Fruit fly (Drosophila melanogaster) whole organism, embryonic: Measurements from ENCODE around the gene mbc.

Experiments used
- CG11696 ChIP-seq: fragments of 200-800 bp; sonication (Bioruptor generic); IDR thresholded peaks from 2 replicates; pipeline ENCODE4 v1.3.6; 2022; ENCODE audit warnings: missing biosample characterization, missing genetic modification characterization
- CG12155 ChIP-seq: fragments of 200-800 bp; sonication (Bioruptor generic); optimal IDR thresholded peaks from 3 replicates; lab custom pipeline; 2016; ENCODE audit warnings: missing biosample characterization, missing genetic modification characterization
- CG12769 ChIP-seq: fragments of 200-800 bp; sonication (Bioruptor generic); optimal IDR thresholded peaks from 2 replicates; lab custom pipeline; 2019; ENCODE audit warnings: missing biosample characterization, mild to moderate bottlenecking, missing genetic modification characterization, moderate library complexity
- CG18262 ChIP-seq: fragments of 200-800 bp; optimal IDR thresholded peaks from 3 replicates; lab custom pipeline; 2019; ENCODE audit warnings: missing biosample characterization, mild to moderate bottlenecking, missing genetic modification characterization, moderate library complexity
- CG18599 ChIP-seq: fragments of 200-800 bp; sonication (Bioruptor generic); optimal IDR thresholded peaks from 3 replicates; lab custom pipeline; 2017; ENCODE audit warnings: missing biosample characterization, missing genetic modification characterization, mild to moderate bottlenecking, moderate library complexity, missing genetic modification reagents
- CG2120 ChIP-seq: fragments of 200-800 bp; sonication (Bioruptor generic); optimal IDR thresholded peaks from 3 replicates; lab custom pipeline; 2016; ENCODE audit warnings: missing biosample characterization, missing genetic modification characterization
- CG2678 ChIP-seq: fragments of 200-800 bp; sonication (Bioruptor generic); optimal IDR thresholded peaks from 3 replicates; lab custom pipeline; 2019; ENCODE audit warnings: missing biosample characterization, mild to moderate bottlenecking, missing genetic modification characterization, moderate library complexity
- CG32772 ChIP-seq: fragments of 200-800 bp; sonication (Bioruptor generic); IDR thresholded peaks from 2 replicates; pipeline ENCODE4 v1.3.6; 2022; ENCODE audit warnings: missing biosample characterization, missing genetic modification characterization
- CG3281 ChIP-seq: fragments of 200-800 bp; sonication (Bioruptor generic); optimal IDR thresholded peaks from 3 replicates; lab custom pipeline; 2017; ENCODE audit warnings: missing biosample characterization, mild to moderate bottlenecking, missing genetic modification characterization
- CG3407 ChIP-seq: fragments of 200-800 bp; sonication (Bioruptor generic); optimal IDR thresholded peaks from 2 replicates; lab custom pipeline; 2018; ENCODE audit warnings: missing biosample characterization, mild to moderate bottlenecking, missing genetic modification characterization
- CG6175 ChIP-seq: fragments of 200-800 bp; sonication (Bioruptor generic); IDR thresholded peaks from 3 replicates; pipeline ENCODE4 v1.3.6; 2022; ENCODE audit warnings: missing biosample characterization, missing genetic modification characterization
- CG7839 ChIP-seq: fragments of 200-800 bp; sonication (Bioruptor generic); optimal IDR thresholded peaks from 3 replicates; lab custom pipeline; 2018; ENCODE audit warnings: missing biosample characterization, mild to moderate bottlenecking, missing genetic modification characterization, moderate library complexity
- D19A ChIP-seq: fragments of 200-800 bp; optimal IDR thresholded peaks from 3 replicates; lab custom pipeline; 2019; ENCODE audit warnings: missing biosample characterization, mild to moderate bottlenecking, missing genetic modification characterization, moderate library complexity
- Dbx ChIP-seq: fragments of 200-800 bp; sonication (Bioruptor generic); IDR thresholded peaks from 3 replicates; pipeline ENCODE4 v1.3.6; 2022; ENCODE audit warnings: missing biosample characterization, missing genetic modification characterization
- Fer3 ChIP-seq: fragments of 200-800 bp; sonication (Bioruptor generic); optimal IDR thresholded peaks from 2 replicates; lab custom pipeline; 2018; ENCODE audit warnings: missing biosample characterization, mild to moderate bottlenecking, missing genetic modification characterization, moderate library complexity
- Gug ChIP-seq: fragments of 200-800 bp; sonication (Bioruptor generic); IDR thresholded peaks from 4 replicates; pipeline ENCODE4 v1.3.6; 2022; ENCODE audit warnings: missing biosample characterization, missing genetic modification characterization
- HLHmδ ChIP-seq: fragments of 200-800 bp; sonication (Bioruptor generic); optimal IDR thresholded peaks from 2 replicates; lab custom pipeline; 2018; ENCODE audit warnings: missing biosample characterization, mild to moderate bottlenecking, missing genetic modification characterization, moderate library complexity
- Kr ChIP-seq: fragments of 200-800 bp; sonication (Bioruptor generic); optimal IDR thresholded peaks from 2 replicates; lab custom pipeline; 2017; ENCODE audit warnings: missing biosample characterization, mild to moderate bottlenecking, missing genetic modification characterization
- MBD-R2 ChIP-seq: fragments of 200-800 bp; sonication (Bioruptor generic); IDR thresholded peaks from 2 replicates; pipeline ENCODE4 v1.3.6; 2022; ENCODE audit warnings: missing biosample characterization, missing genetic modification characterization
- MTF-1 ChIP-seq: fragments of 200-800 bp; sonication (Bioruptor generic); optimal IDR thresholded peaks from 2 replicates; lab custom pipeline; 2018; ENCODE audit warnings: missing biosample characterization, mild to moderate bottlenecking, missing genetic modification characterization, borderline replicate concordance
- Oli ChIP-seq: fragments of 200-800 bp; sonication (Bioruptor generic); optimal IDR thresholded peaks from 2 replicates; lab custom pipeline; 2018; ENCODE audit warnings: missing biosample characterization, mild to moderate bottlenecking, missing genetic modification characterization, moderate library complexity
- Pdp1 ChIP-seq, 2 experiments: fragments of 200-800 bp; sonication (Bioruptor generic); optimal IDR thresholded peaks; 3 replicates each; lab custom pipeline; 2016; ENCODE audit warnings: missing biosample characterization in 2 of 2, missing genetic modification characterization in 2 of 2, mild to moderate bottlenecking in 1 of 2, moderate library complexity in 1 of 2
- Sry-δ ChIP-seq: fragments of 200-800 bp; sonication (Bioruptor generic); optimal IDR thresholded peaks from 2 replicates; lab custom pipeline; 2016; ENCODE audit warnings: missing biosample characterization, missing genetic modification characterization
- Stat92E ChIP-seq, 3 experiments: fragments of >200 bp in 2 of 3; fragments of 200-800 bp in 1 of 3; sonication (Bioruptor generic) in 1 of 3; optimal IDR thresholded peaks; 2 replicates each; lab custom pipeline; 2017 to 2019; ENCODE audit warnings: missing biosample characterization in 3 of 3, missing genetic modification characterization in 3 of 3, mild to moderate bottlenecking in 1 of 3, moderate library complexity in 1 of 3
- caup ChIP-seq: fragments of 200-800 bp; sonication (Bioruptor generic); optimal IDR thresholded peaks from 3 replicates; lab custom pipeline; 2017; ENCODE audit warnings: missing biosample characterization, mild to moderate bottlenecking, missing genetic modification characterization, moderate library complexity; ENCODE audit not compliant: severe bottlenecking
- cg ChIP-seq: fragments of 200-800 bp; sonication (Bioruptor generic); optimal IDR thresholded peaks from 3 replicates; lab custom pipeline; 2019; ENCODE audit warnings: missing biosample characterization, mild to moderate bottlenecking, missing genetic modification characterization, moderate library complexity
- chm ChIP-seq: fragments of 200-800 bp; sonication (Bioruptor generic); IDR thresholded peaks from 2 replicates; pipeline ENCODE4 v1.3.6; 2022; ENCODE audit warnings: missing biosample characterization, missing genetic modification characterization
- corto ChIP-seq: fragments of 200-800 bp; sonication (Bioruptor generic); optimal IDR thresholded peaks from 2 replicates; lab custom pipeline; 2016; ENCODE audit warnings: missing biosample characterization, mild to moderate bottlenecking, missing genetic modification characterization, moderate library complexity
- dmrt11E ChIP-seq: fragments of 200-800 bp; sonication (Bioruptor generic); optimal IDR thresholded peaks from 3 replicates; lab custom pipeline; 2018; ENCODE audit warnings: missing biosample characterization, mild to moderate bottlenecking, missing genetic modification characterization, moderate library complexity
- dpn ChIP-seq, 2 experiments: fragments of 200-800 bp; sonication (Bioruptor generic); optimal IDR thresholded peaks; 3 replicates each; lab custom pipeline; 2016; ENCODE audit warnings: missing biosample characterization in 2 of 2, missing genetic modification characterization in 2 of 2
- gcm ChIP-seq: fragments of 200-800 bp; sonication (Bioruptor generic); optimal IDR thresholded peaks from 2 replicates; lab custom pipeline; 2019; ENCODE audit warnings: missing biosample characterization, mild to moderate bottlenecking, missing genetic modification characterization, moderate library complexity
- hbn ChIP-seq: fragments of 200-800 bp; sonication (Bioruptor generic); IDR thresholded peaks from 2 replicates; pipeline ENCODE4 v1.3.6; 2022; ENCODE audit warnings: missing biosample characterization, missing genetic modification characterization; ENCODE audit not compliant: partially characterized antibody
- kni ChIP-seq: fragments of 200-800 bp; sonication (Bioruptor generic); optimal IDR thresholded peaks from 3 replicates; lab custom pipeline; 2017; ENCODE audit warnings: mild to moderate bottlenecking, missing biosample characterization, missing genetic modification reagents, missing genetic modification characterization
- lilli ChIP-seq: fragments of 200-800 bp; sonication (Bioruptor generic); optimal IDR thresholded peaks from 3 replicates; lab custom pipeline; 2016; ENCODE audit warnings: missing biosample characterization, missing genetic modification characterization
- nerfin-1 ChIP-seq: fragments of 200-800 bp; sonication (Bioruptor generic); optimal IDR thresholded peaks from 3 replicates; lab custom pipeline; 2019; ENCODE audit warnings: missing biosample characterization, mild to moderate bottlenecking, missing genetic modification characterization, moderate library complexity
- row ChIP-seq: fragments of 200-800 bp; sonication (Bioruptor generic); IDR thresholded peaks from 3 replicates; pipeline ENCODE4 v1.3.6; 2022; ENCODE audit warnings: missing biosample characterization, missing genetic modification characterization
- so ChIP-seq: fragments of 200-800 bp; sonication (Bioruptor generic); IDR thresholded peaks from 3 replicates; pipeline ENCODE4 v1.3.6; 2022; ENCODE audit warnings: missing biosample characterization, missing genetic modification characterization
- tgo ChIP-seq: fragments of 200-800 bp; sonication (Bioruptor generic); IDR thresholded peaks from 3 replicates; pipeline ENCODE4 v1.3.6; 2022; ENCODE audit warnings: missing biosample characterization, missing genetic modification characterization
- tll ChIP-seq, 2 experiments: fragments of 200-800 bp in 1 of 2; fragments of >200 bp in 1 of 2; sonication (Bioruptor generic) in 1 of 2; optimal IDR thresholded peaks; 2 replicates each; lab custom pipeline; 2017 to 2019; ENCODE audit warnings: missing biosample characterization in 2 of 2, missing genetic modification characterization in 2 of 2, mild to moderate bottlenecking in 1 of 2, moderate library complexity in 1 of 2
- toy ChIP-seq: fragments of 200-800 bp; sonication (Bioruptor generic); IDR thresholded peaks from 2 replicates; pipeline ENCODE4 v1.3.6; 2022; ENCODE audit warnings: missing biosample characterization, missing genetic modification characterization
- unpg ChIP-seq: fragments of 200-800 bp; sonication (Bioruptor generic); optimal IDR thresholded peaks from 3 replicates; lab custom pipeline; 2018; ENCODE audit warnings: missing biosample characterization, mild to moderate bottlenecking, missing genetic modification characterization, moderate library complexity
- zfh1 ChIP-seq: fragments of 200-800 bp; sonication (Bioruptor generic); IDR thresholded peaks from 3 replicates; pipeline ENCODE4 v1.3.6; 2022; ENCODE audit warnings: missing biosample characterization, missing genetic modification characterization

mbc gene

DNA sequence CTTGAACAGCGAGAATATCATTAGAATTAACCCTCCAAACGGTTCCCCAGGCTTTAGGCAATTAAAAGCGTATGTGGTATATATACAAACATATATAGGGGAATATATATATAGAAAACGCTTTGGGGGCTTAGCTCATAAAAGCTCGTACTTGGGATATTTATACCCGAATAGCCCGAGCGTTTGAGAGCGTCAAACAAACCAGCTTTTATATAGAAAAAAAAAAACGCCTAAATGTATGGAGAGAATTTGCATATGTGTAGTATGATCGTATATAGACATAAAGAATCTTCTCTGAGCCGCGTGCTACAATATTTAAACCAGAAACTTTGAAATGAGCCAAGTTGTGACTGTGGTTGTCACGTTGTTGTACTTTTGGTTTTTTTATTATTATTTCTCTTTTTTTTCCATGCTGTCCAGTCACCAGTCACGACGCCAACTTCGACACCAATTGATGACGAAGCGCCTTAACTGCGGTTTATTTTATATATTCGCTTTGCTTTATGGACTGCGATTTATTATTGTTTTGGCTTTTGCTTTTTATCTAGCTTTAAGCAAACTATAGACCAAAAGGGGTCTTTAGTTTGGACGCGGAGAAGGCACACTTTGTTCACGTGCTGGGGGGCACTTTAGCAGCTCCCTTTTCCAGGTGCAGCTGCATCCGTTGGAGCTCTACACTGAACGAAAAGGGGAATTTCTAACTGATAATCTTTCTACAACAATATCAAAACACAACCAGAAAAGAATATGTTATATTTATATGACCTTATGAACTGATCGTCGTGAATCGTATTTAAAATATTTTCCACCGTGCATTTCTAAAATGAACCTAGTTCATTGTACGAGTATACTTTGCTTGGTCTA is 5.4 kb downstream of the mbc start (continued):
- TF ChIP-seq CG32772 (peak; percentile 34; the same call in 1 of the 2 replicates), zfh1 (GFP tag; lab: Robert Waterston, UW) (peak; percentile 45; the same call in 1 of the 3 replicates), Pdp1 (GFP tag; optimal IDR thresholded peaks at IDR 0.05; lab: Kevin White, UChicago) (peak in 1 of 2 experiments; percentile 27), CG11696 (GFP tag; lab: Robert Waterston, UW) (no peak), CG12155 (GFP tag; lab: Kevin White, UChicago) (no peak)

DNA sequence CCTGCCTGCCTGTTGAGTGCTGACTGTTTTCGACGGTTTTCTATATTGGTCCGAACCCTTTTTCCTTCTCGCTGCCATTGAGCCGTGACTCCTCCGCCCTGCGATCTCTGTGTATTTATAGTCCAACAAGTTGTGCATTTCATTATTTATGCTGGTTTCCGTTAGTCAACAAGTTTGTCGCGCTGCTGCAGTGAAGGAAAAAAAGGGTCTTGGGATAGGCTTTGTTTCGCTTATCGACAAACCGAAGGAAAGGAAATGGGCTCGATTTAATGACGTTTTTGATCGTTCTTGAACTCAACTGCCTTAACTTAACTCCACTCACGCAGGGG is 6.0 kb downstream of the mbc start:
- TF ChIP-seq CG6175 (no peak), tll (GFP tag; optimal IDR thresholded peaks at IDR 0.05; lab: Kevin White, UChicago) (peak in 1 of 2 experiments; percentile 82), D19A (tag; lab: Kevin White, UChicago) (no peak), CG18262 (no peak), CG18599 (GFP tag; lab: Kevin White, UChicago) (no peak), kni (GFP tag; lab: Kevin White, UChicago) (peak; percentile 53), Stat92E (GFP tag; optimal IDR thresholded peaks at IDR 0.05; lab: Kevin White, UChicago) (peak in 1 of 3 experiments; percentile 21), gcm (peak; percentile 18), Kr (GFP tag; lab: Kevin White, UChicago) (peak; percentile 75), MTF-1 (GFP tag; lab: Kevin White, UChicago) (no peak)

DNA sequence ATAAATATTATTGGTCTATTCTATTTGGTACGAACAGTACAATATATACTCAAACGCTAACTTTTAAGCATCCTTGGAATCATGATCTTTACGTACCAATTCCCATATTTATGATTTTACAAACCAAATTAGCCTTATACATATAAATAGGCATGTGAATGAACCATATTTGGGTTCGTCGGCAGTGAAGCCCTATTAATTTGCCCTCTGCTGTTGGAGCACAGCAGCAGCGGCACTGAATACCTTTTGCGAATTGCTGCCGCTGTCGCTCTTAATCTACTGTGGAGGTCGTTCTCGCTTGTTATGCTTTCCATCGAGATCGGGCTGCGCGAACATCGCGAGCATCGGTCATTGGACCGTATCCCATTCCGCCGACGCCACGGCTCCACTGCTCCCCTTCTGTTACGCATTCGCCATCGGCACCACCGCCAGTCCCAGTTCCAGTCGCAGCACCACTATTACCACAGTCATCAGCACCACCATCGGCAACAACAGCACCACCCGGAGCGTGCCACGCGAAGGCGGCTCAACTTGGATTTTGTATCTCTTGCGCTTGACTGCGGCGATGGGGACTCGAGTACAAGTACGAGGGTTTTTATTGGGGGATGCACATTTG is 6.9 kb downstream of the mbc start:
- peak; percentile 71 for TF ChIP-seq HLHmδ (GFP tag; lab: Kevin White, UChicago)
- TF ChIP-seq CG12769 (tag; lab: Kevin White, UChicago), result peak; percentile 55
- TF ChIP-seq CG2120 (GFP tag; lab: Kevin White, UChicago), result peak; percentile 28
- TF ChIP-seq hbn (GFP tag; lab: Robert Waterston, UW), result no peak
- 0 out of 2 replicates have a peak, but pooled peaks have one; percentile 5 for TF ChIP-seq MBD-R2 (GFP tag; lab: Robert Waterston, UW)
- peak; percentile 17 for TF ChIP-seq cg (GFP tag; lab: Kevin White, UChicago)
- peak; percentile 50; the same call in 1 of the 3 replicates for TF ChIP-seq so (GFP tag; lab: Robert Waterston, UW)
- peak; percentile 21 for TF ChIP-seq unpg
- TF ChIP-seq CG7839 (tag; lab: Kevin White, UChicago), result peak; percentile 1
- no peak for TF ChIP-seq caup (GFP tag; lab: Kevin White, UChicago)
- TF ChIP-seq Dbx (GFP tag; lab: Robert Waterston, UW), result peak; percentile 16; the same call in 1 of the 3 replicates
- TF ChIP-seq nerfin-1 (tag; lab: Kevin White, UChicago), result no peak
- TF ChIP-seq row, result peak; percentile 34; the same call in 1 of the 3 replicates
- TF ChIP-seq Gug (GFP tag; lab: Robert Waterston, UW), result 0 out of 4 replicates have a peak, but pooled peaks have one; percentile 6
- TF ChIP-seq Oli (tag; lab: Kevin White, UChicago), result peak; percentile 21
- no peak for TF ChIP-seq Sry-δ (GFP tag; lab: Kevin White, UChicago)
- peak in 1 of 2 experiments; percentile 20 for TF ChIP-seq Pdp1 (GFP tag; optimal IDR thresholded peaks at IDR 0.05; lab: Kevin White, UChicago)
- TF ChIP-seq dmrt11E (tag; lab: Kevin White, UChicago), result peak; percentile 12
- peak; percentile 79 for TF ChIP-seq CG11696 (GFP tag; lab: Robert Waterston, UW)
- peak; percentile 14 for TF ChIP-seq lilli (GFP tag; lab: Kevin White, UChicago)
- TF ChIP-seq CG6175, result peak; percentile 37; the same call in 1 of the 3 replicates
- TF ChIP-seq chm (GFP tag; lab: Robert Waterston, UW), result peak; percentile 54; the same call in 1 of the 2 replicates
- TF ChIP-seq Fer3 (tag; lab: Kevin White, UChicago), result no peak
- TF ChIP-seq toy (GFP tag; lab: Robert Waterston, UW), result no peak
- TF ChIP-seq CG2678 (tag; lab: Kevin White, UChicago), result peak; percentile 29
- no peak for TF ChIP-seq CG3407 (GFP tag; lab: Kevin White, UChicago)
- TF ChIP-seq tgo, result no peak
- 0 out of 2 replicates have a peak, but pooled peaks have one; percentile 4 for TF ChIP-seq CG32772
- peak in 1 of 2 experiments; percentile 11 for TF ChIP-seq dpn (GFP tag; optimal IDR thresholded peaks at IDR 0.05; lab: Kevin White, UChicago)
- peak; percentile 10 for TF ChIP-seq CG3281 (GFP tag; lab: Kevin White, UChicago)
- peak; percentile 48 for TF ChIP-seq corto (GFP tag; lab: Kevin White, UChicago)
